Fruit fly (Drosophila melanogaster): ENCODE measurements around the gene spd-2.

The spd-2 gene

DNA sequence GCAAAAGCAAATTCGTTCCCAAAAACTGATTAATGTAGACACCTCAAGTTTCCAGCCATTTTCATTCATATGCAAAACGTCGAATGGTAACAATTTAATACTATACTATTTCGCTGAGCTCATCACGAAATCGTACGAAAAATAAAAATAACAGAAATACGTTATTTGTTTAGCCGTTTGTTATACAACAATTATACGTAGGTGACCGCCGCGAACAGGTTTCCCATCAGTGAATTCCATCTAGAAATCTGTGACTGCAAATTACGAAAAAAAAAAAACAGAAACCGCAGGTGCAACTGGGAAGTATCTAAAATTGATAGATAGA, 23.1 kb downstream of the spd-2 start:
- TF ChIP-seq fkh (GFP tag; optimal IDR thresholded peaks at IDR 0.05) (no peak), Eip78C (GFP tag) (no peak), CG7368 (GFP tag; optimal IDR thresholded peaks at IDR 0.05) (no peak), CG4318 (GFP tag; optimal IDR thresholded peaks at IDR 0.05) (no peak), CG6854 (GFP tag; optimal IDR thresholded peaks at IDR 0.05) (no peak), CG8319 (GFP tag; optimal IDR thresholded peaks at IDR 0.05) (no peak), spab (GFP tag; optimal IDR thresholded peaks at IDR 0.05) (no peak), vri (GFP tag; optimal IDR thresholded peaks at IDR 0.05) (no peak), Lpt (GFP tag; optimal IDR thresholded peaks at IDR 0.05) (no peak), CG11762 (GFP tag; optimal IDR thresholded peaks at IDR 0.05; ENCODE audit: insufficient read depth) (no peak), Eip75B (GFP tag; optimal IDR thresholded peaks at IDR 0.05) (no peak)

DNA sequence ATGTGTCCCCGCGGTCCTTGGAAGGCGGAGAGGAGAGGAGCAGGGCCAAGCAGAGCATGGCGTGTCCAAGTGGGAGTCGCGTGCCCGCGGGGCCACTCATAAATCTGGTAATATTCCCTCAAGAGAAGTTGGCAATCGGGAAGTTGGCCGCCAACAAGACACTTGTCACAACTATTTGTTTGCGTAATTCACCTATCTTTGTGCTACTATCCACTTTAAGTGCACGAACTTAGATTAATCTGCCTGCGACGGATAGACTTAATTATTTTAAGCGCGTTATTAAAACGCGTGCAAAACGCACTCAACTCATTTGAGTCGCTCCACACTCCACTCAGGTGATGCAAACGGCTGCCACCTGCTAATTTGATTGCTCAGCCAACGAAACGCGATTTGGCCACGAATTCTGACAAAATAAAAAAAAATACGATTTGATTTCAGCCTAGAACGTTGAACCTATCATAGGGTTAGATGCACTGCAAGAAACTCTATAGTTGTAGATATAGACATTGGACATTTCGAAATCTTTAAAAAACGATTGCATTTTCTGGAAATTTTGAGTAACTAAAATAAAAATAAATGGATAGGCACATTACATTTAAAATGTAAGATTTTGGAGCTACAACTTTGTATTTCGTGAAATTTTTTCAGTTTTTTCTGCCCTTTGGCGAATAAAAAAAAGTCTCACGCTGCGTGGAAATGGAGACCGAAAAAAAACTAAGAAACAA, 23.6 kb downstream of the spd-2 start:
- TF ChIP-seq lz (GFP tag; optimal IDR thresholded peaks at IDR 0.05) = no peak
- TF ChIP-seq Eip78C (GFP tag) = peak; percentile 35
- TF ChIP-seq CG8119 (GFP tag; IDR thresholded peaks at IDR 0.05) = peak; percentile 40; the same call in 1 of the 3 replicates
- no peak for TF ChIP-seq CG11294 (GFP tag; IDR thresholded peaks at IDR 0.05)
- TF ChIP-seq CG15336 (GFP tag; IDR thresholded peaks at IDR 0.05) = 0 out of 2 replicates have a peak, but pooled peaks have one; percentile 22
- no peak for TF ChIP-seq CG1621 (tag; optimal IDR thresholded peaks at IDR 0.05)

DNA sequence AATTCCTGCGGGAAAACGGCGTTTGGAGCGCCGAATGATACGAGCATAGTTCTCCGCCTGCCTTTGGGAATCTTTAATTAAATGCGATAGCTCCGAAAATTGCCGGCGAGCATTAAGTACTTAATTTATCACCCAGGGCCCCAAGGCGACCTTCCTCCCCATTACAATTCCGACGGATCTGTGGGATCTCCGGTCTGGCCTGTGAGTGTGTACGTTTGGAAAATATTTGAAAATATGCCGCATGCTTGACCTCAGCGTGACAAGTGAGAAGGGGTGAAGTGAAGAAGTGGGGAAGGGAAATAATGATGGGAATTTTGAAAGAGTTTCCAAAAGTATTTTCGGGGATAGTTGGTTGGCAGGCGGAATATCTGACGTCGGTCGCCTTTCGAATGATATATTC, 25.4 kb downstream of the spd-2 start:
- TF ChIP-seq CG8632 (GFP tag; optimal IDR thresholded peaks at IDR 0.05) = no peak
- no peak for TF ChIP-seq CG3032 (tag; optimal IDR thresholded peaks at IDR 0.05)
- no peak for TF ChIP-seq CG6163 (GFP tag; IDR thresholded peaks at IDR 0.05)
- TF ChIP-seq acj6 (GFP tag; optimal IDR thresholded peaks at IDR 0.05) = no peak
- TF ChIP-seq topi (GFP tag; optimal IDR thresholded peaks at IDR 0.05) = no peak
- no peak for TF ChIP-seq esn (GFP tag; optimal IDR thresholded peaks at IDR 0.05)
- TF ChIP-seq CG1621 (tag; optimal IDR thresholded peaks at IDR 0.05) = no peak
- TF ChIP-seq CG32006 (GFP tag; optimal IDR thresholded peaks at IDR 0.05) = no peak
- TF ChIP-seq Sox102F (GFP tag; optimal IDR thresholded peaks at IDR 0.05) = no peak
- no peak for TF ChIP-seq fd85E (GFP tag; optimal IDR thresholded peaks at IDR 0.05)
- TF ChIP-seq CG8319 (GFP tag; optimal IDR thresholded peaks at IDR 0.05) = no peak
- no peak for TF ChIP-seq Hr4 (GFP tag; optimal IDR thresholded peaks at IDR 0.05)
- no peak for TF ChIP-seq CG11762 (GFP tag; optimal IDR thresholded peaks at IDR 0.05; ENCODE audit: insufficient read depth)

DNA sequence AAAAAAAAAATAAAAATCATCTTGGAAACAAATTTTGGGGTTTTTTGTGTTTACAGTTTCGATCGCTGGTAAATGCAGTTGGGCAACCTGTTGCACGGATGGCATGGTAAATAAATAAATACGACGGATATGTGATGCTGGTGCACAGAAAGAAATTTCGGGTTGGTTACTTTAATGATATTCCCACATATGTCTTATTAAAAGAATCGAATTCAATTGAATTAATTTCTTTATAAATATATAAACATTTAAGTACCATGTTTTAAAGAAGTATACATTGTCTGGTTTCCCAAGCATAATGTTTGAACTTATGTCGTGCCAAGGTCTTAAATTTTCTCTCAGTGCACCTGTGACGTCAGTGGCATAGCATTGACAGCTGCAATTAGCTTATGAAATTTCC, 27.3 kb downstream of the spd-2 start:
- TF ChIP-seq Eip75B (GFP tag; optimal IDR thresholded peaks at IDR 0.05) (no peak), Hr4 (GFP tag; optimal IDR thresholded peaks at IDR 0.05) (peak; percentile 4), CG32006 (GFP tag; optimal IDR thresholded peaks at IDR 0.05) (peak; percentile 24), CG15336 (GFP tag; IDR thresholded peaks at IDR 0.05) (peak; percentile 50), eg (GFP tag; IDR thresholded peaks at IDR 0.05) (0 out of 3 replicates have a peak, but pooled peaks have one; percentile 12), CG8119 (GFP tag; IDR thresholded peaks at IDR 0.05) (0 out of 3 replicates have a peak, but pooled peaks have one; percentile 17)

DNA sequence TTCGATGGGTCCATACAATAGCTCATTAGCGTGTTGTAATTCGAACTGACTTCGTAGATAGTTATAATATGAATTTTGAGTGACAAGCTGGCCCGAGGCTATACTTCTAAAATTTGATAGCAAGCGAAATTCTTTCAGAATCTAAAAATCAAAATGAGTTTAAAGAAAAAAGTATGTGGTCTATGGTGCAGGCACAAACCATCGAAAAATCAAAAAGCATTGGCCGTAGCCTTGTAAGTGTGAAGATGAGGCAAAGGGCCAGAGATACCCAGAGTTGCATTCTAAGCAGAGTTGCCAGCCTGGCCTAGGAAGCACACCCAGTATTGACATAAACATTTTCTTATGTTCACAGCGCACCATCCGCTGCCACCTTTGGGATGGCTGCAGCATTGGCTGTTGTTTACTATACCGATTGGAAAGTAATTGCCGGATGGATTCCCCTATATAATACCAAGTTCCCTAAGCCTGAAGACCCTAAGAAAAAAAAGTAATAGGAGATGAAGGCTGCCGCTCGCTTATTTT, 28.1 kb downstream of the spd-2 start, which contains the start of gene UQCR-6.4L:
Gene UQCR-6.4L (plus strand): TSS at position 51 of the 522 bp plus-strand sequence.
- TF ChIP-seq CG31627 (GFP tag; optimal IDR thresholded peaks at IDR 0.05) = no peak
- no peak for TF ChIP-seq Sox15 (GFP tag; optimal IDR thresholded peaks at IDR 0.05)
- no peak for TF ChIP-seq esn (GFP tag; optimal IDR thresholded peaks at IDR 0.05)
- TF ChIP-seq Sox102F (GFP tag; optimal IDR thresholded peaks at IDR 0.05) = no peak
- no peak for TF ChIP-seq CG8119 (GFP tag; IDR thresholded peaks at IDR 0.05)
- TF ChIP-seq CG6163 (GFP tag; IDR thresholded peaks at IDR 0.05) = no peak
- TF ChIP-seq svp (GFP tag) = no peak
- no peak for TF ChIP-seq CG6792 (GFP tag; optimal IDR thresholded peaks at IDR 0.05)
- no peak for TF ChIP-seq eg (GFP tag; IDR thresholded peaks at IDR 0.05)
